Worm (Caenorhabditis elegans) whole organism, young adult: ENCODE measurements around the gene mel-28.

Source experiments
- B0019.2 ChIP-seq: fragments of 200-800 bp; sonication (Bioruptor generic); conservative IDR thresholded peaks from 2 replicates; pipeline ENCODE4 v1.3.6; 2022; ENCODE audit warnings: missing genetic modification reagents, missing genetic modification characterization, missing compliant biosample characterization
- B0261.1 ChIP-seq: sonication (generic microtip); optimal IDR thresholded peaks from 2 replicates; lab custom pipeline; 2016; ENCODE audit warnings: mild to moderate bottlenecking, missing genetic modification characterization, moderate library complexity, missing compliant biosample characterization
- B0336.3 ChIP-seq: fragments of 200-800 bp; sonication (Bioruptor generic); IDR thresholded peaks from 2 replicates; pipeline ENCODE4 v1.3.6; 2022; ENCODE audit warnings: missing genetic modification characterization, missing compliant biosample characterization
- D2030.7 ChIP-seq: fragments of 200-800 bp; sonication (Bioruptor generic); IDR thresholded peaks from 2 replicates; pipeline ENCODE4 v1.3.6; 2022; ENCODE audit warnings: missing genetic modification reagents, missing genetic modification characterization, missing compliant biosample characterization
- F23B12.7 ChIP-seq: sonication (generic microtip); optimal IDR thresholded peaks from 2 replicates; lab custom pipeline; 2017; ENCODE audit warnings: missing genetic modification characterization, mild to moderate bottlenecking, missing compliant biosample characterization, antibody characterized with exemption, moderate library complexity; ENCODE audit not compliant: insufficient read depth
- F33H1.4 ChIP-seq: fragments of 200-800 bp; sonication (Bioruptor generic); IDR thresholded peaks from 2 replicates; pipeline ENCODE4 v1.3.6; 2022; ENCODE audit warnings: missing genetic modification reagents, missing genetic modification characterization, missing compliant biosample characterization
- F37B4.10 ChIP-seq: fragments of 200-800 bp; sonication (Bioruptor generic); IDR thresholded peaks from 2 replicates; pipeline ENCODE4 v1.3.6; 2022; ENCODE audit warnings: missing genetic modification characterization, missing compliant biosample characterization
- K12H6.12 ChIP-seq: fragments of 200-800 bp; sonication (Bioruptor generic); optimal IDR thresholded peaks from 2 replicates; lab custom pipeline; 2018; ENCODE audit warnings: mild to moderate bottlenecking, missing genetic modification characterization, missing compliant biosample characterization
- Y53F4B.3 ChIP-seq: fragments of 200-800 bp; sonication (Bioruptor generic); IDR thresholded peaks from 2 replicates; pipeline ENCODE4 v1.3.6; 2022; ENCODE audit warnings: missing genetic modification reagents, missing genetic modification characterization, missing compliant biosample characterization
- Y56A3A.18 ChIP-seq: fragments of 200-800 bp; sonication (Bioruptor generic); IDR thresholded peaks from 2 replicates; pipeline ENCODE4 v1.3.6; 2022; ENCODE audit warnings: missing genetic modification reagents, missing genetic modification characterization, missing compliant biosample characterization
- Y95B8A.8 ChIP-seq: fragments of 200-800 bp; sonication (Bioruptor generic); IDR thresholded peaks from 2 replicates; pipeline ENCODE4 v1.3.6; 2022; ENCODE audit warnings: missing genetic modification reagents, missing genetic modification characterization, missing compliant biosample characterization
- ZK185.1 ChIP-seq: sonication (generic microtip); optimal IDR thresholded peaks from 2 replicates; lab custom pipeline; 2016; ENCODE audit warnings: mild to moderate bottlenecking, missing genetic modification characterization, missing compliant biosample characterization; ENCODE audit not compliant: poor library complexity, severe bottlenecking
- aptf-3 ChIP-seq: fragments of 200-800 bp; sonication (Bioruptor generic); IDR thresholded peaks from 2 replicates; pipeline ENCODE4 v1.3.6; 2022; ENCODE audit warnings: missing genetic modification characterization, missing compliant biosample characterization
- attf-3 ChIP-seq: fragments of 200-800 bp; sonication (Bioruptor generic); conservative IDR thresholded peaks from 2 replicates; pipeline ENCODE4 v1.3.6; 2022; ENCODE audit warnings: missing genetic modification reagents, missing genetic modification characterization, missing compliant biosample characterization
- attf-5 ChIP-seq: fragments of 200-800 bp; sonication (Bioruptor generic); optimal IDR thresholded peaks from 2 replicates; lab custom pipeline; 2018; ENCODE audit warnings: mild to moderate bottlenecking, missing genetic modification characterization, missing compliant biosample characterization
- attf-6 ChIP-seq: fragments of 200-800 bp; sonication (Bioruptor generic); IDR thresholded peaks from 2 replicates; pipeline ENCODE4 v1.3.6; 2022; ENCODE audit warnings: missing genetic modification reagents, missing genetic modification characterization, missing compliant biosample characterization
- cebp-2 ChIP-seq: fragments of 200-800 bp; sonication (Bioruptor generic); IDR thresholded peaks from 2 replicates; pipeline ENCODE4 v1.3.6; 2022; ENCODE audit warnings: missing genetic modification characterization, missing compliant biosample characterization
- ceh-40 ChIP-seq: fragments of 200-800 bp; sonication (Bioruptor generic); IDR thresholded peaks from 2 replicates; pipeline ENCODE4 v1.3.6; 2022; ENCODE audit warnings: missing genetic modification characterization, missing compliant biosample characterization
- dox-1 ChIP-seq: fragments of 200-800 bp; sonication (Bioruptor generic); IDR thresholded peaks from 2 replicates; pipeline ENCODE4 v1.3.6; 2022; ENCODE audit warnings: missing genetic modification reagents, missing genetic modification characterization, missing compliant biosample characterization
- dpl-1 ChIP-seq: fragments of 150-350 bp; optimal IDR thresholded peaks from 2 replicates; lab custom pipeline; 2014; ENCODE audit warnings: missing biosample characterization, missing genetic modification reagents, missing genetic modification characterization
- efl-1 ChIP-seq: fragments of 150-350 bp; optimal IDR thresholded peaks from 2 replicates; lab custom pipeline; 2014; ENCODE audit warnings: missing biosample characterization, missing genetic modification reagents, missing genetic modification characterization
- egl-18 ChIP-seq: fragments of 200-800 bp; sonication (Bioruptor generic); IDR thresholded peaks from 2 replicates; pipeline ENCODE4 v1.3.6; 2022; ENCODE audit warnings: missing genetic modification reagents, missing genetic modification characterization, missing compliant biosample characterization
- egrh-3 ChIP-seq: fragments of 200-800 bp; sonication (Bioruptor generic); IDR thresholded peaks from 2 replicates; pipeline ENCODE4 v1.3.6; 2022; ENCODE audit warnings: missing genetic modification reagents, missing genetic modification characterization, missing compliant biosample characterization
- fkh-3 ChIP-seq: sonication (generic microtip); optimal IDR thresholded peaks from 2 replicates; lab custom pipeline; 2016; ENCODE audit warnings: mild to moderate bottlenecking, missing genetic modification characterization, missing compliant biosample characterization
- hrde-1 ChIP-seq: sonication (generic microtip); optimal IDR thresholded peaks from 2 replicates; lab custom pipeline; 2016; ENCODE audit warnings: missing genetic modification characterization, mild to moderate bottlenecking, missing compliant biosample characterization, moderate library complexity, missing genotype, missing genetic modification reagents, borderline replicate concordance
- let-607 ChIP-seq, 2 experiments: fragments of 200-800 bp in 1 of 2; sonication (Bioruptor generic) in 1 of 2; sonication (generic microtip) in 1 of 2; optimal IDR thresholded peaks; 2 replicates each; lab custom pipeline; 2016 to 2018; ENCODE audit warnings: mild to moderate bottlenecking in 2 of 2, missing compliant biosample characterization in 2 of 2, missing genetic modification characterization in 2 of 2, moderate library complexity in 2 of 2, missing genotype in 1 of 2
- lin-35 ChIP-seq, 3 experiments: fragments of 150-350 bp in 2 of 3; sonication (generic microtip) in 1 of 3; optimal IDR thresholded peaks; 2 replicates each; lab custom pipeline; 2014 to 2018; ENCODE audit warnings: missing biosample characterization in 3 of 3, missing genetic modification characterization in 3 of 3, missing genetic modification reagents in 3 of 3
- lin-40 ChIP-seq: sonication (generic microtip); optimal IDR thresholded peaks from 2 replicates; lab custom pipeline; 2016; ENCODE audit warnings: missing genetic modification characterization, mild to moderate bottlenecking, missing compliant biosample characterization, missing genotype, missing genetic modification reagents
- lin-54 ChIP-seq: fragments of 200-800 bp; sonication (Bioruptor generic); optimal IDR thresholded peaks from 2 replicates; lab custom pipeline; 2018; ENCODE audit warnings: mild to moderate bottlenecking, missing genetic modification characterization, missing compliant biosample characterization
- lir-1 ChIP-seq: fragments of 200-800 bp; sonication (Bioruptor generic); conservative IDR thresholded peaks from 2 replicates; pipeline ENCODE4 v1.3.6; 2022; ENCODE audit warnings: missing genetic modification reagents, missing genetic modification characterization, missing compliant biosample characterization
- lsl-1 ChIP-seq: fragments of 200-800 bp; sonication (Bioruptor generic); optimal IDR thresholded peaks from 2 replicates; lab custom pipeline; 2018; ENCODE audit warnings: mild to moderate bottlenecking, missing genetic modification characterization, moderate library complexity, missing compliant biosample characterization
- madf-10 ChIP-seq: sonication (generic microtip); optimal IDR thresholded peaks from 2 replicates; lab custom pipeline; 2016; ENCODE audit warnings: mild to moderate bottlenecking, missing genetic modification characterization, missing compliant biosample characterization
- nhr-90 ChIP-seq: sonication (generic microtip); optimal IDR thresholded peaks from 2 replicates; lab custom pipeline; 2016; ENCODE audit warnings: missing genotype, mild to moderate bottlenecking, missing genetic modification characterization, missing compliant biosample characterization
- sdz-38 ChIP-seq: sonication (generic microtip); optimal IDR thresholded peaks from 2 replicates; lab custom pipeline; 2016; ENCODE audit warnings: missing genotype, missing genetic modification characterization, missing compliant biosample characterization
- snpc-1.1 ChIP-seq: sonication (generic microtip); optimal IDR thresholded peaks from 2 replicates; lab custom pipeline; 2017; ENCODE audit warnings: missing genetic modification characterization, mild to moderate bottlenecking, missing compliant biosample characterization, antibody characterized with exemption, moderate library complexity, missing genotype, missing genetic modification reagents; ENCODE audit not compliant: insufficient read depth
- snpc-3.4 ChIP-seq: sonication (generic microtip); optimal IDR thresholded peaks from 2 replicates; lab custom pipeline; 2017; ENCODE audit warnings: missing genetic modification characterization, mild to moderate bottlenecking, missing compliant biosample characterization, antibody characterized with exemption, moderate library complexity, missing genotype, missing genetic modification reagents
- tlf-1 ChIP-seq: fragments of 200-800 bp; sonication (Bioruptor generic); optimal IDR thresholded peaks from 2 replicates; lab custom pipeline; 2018; ENCODE audit warnings: mild to moderate bottlenecking, missing genetic modification characterization, missing compliant biosample characterization
- unc-62 ChIP-seq: fragments of 150-350 bp; optimal IDR thresholded peaks from 2 replicates; lab custom pipeline; 2014; ENCODE audit warnings: missing biosample characterization, missing genetic modification reagents, missing genetic modification characterization
- xnd-1 ChIP-seq: sonication (generic microtip); optimal IDR thresholded peaks from 2 replicates; lab custom pipeline; 2016; ENCODE audit warnings: missing genotype, missing genetic modification reagents, missing genetic modification characterization, missing compliant biosample characterization
- zfh-2 ChIP-seq: fragments of 200-800 bp; sonication (Bioruptor generic); conservative IDR thresholded peaks from 2 replicates; pipeline ENCODE4 v1.3.6; 2022; ENCODE audit warnings: missing genetic modification reagents, missing genetic modification characterization, missing compliant biosample characterization
- zim-3 ChIP-seq: sonication (generic microtip); optimal IDR thresholded peaks from 2 replicates; lab custom pipeline; 2017; ENCODE audit warnings: mild to moderate bottlenecking, missing genetic modification characterization, moderate library complexity, missing compliant biosample characterization
- ztf-28 ChIP-seq: fragments of 200-800 bp; sonication (Bioruptor generic); IDR thresholded peaks from 2 replicates; pipeline ENCODE4 v1.3.6; 2022; ENCODE audit warnings: missing genetic modification reagents, missing genetic modification characterization, missing compliant biosample characterization

Gene mel-28

ce11 chrIII:4756983-4757382 is 28.9 kb upstream of the mel-28 start, which contains the start of gene fbxl-2 (continued):
- peak; percentile 60 for TF ChIP-seq nhr-90 (tag; lab: Kevin White, UChicago)
- TF ChIP-seq ztf-28 (GFP tag; lab: Robert Waterston, UW), result peak; percentile 87; the same call in 1 of the 2 replicates
- peak; percentile 91 to 99 (median 92) for TF ChIP-seq lin-35 (GFP tag; optimal IDR thresholded peaks at IDR 0.05; lab: Kevin White, UChicago)
- TF ChIP-seq zfh-2, result peak; percentile 92
- TF ChIP-seq snpc-3.4, result peak; percentile 88
- TF ChIP-seq sdz-38 (tag; lab: Kevin White, UChicago), result no peak
- TF ChIP-seq attf-6 (GFP tag; lab: Robert Waterston, UW), result peak; percentile 67; the same call in 1 of the 2 replicates
- TF ChIP-seq Y95B8A.8, result peak; percentile 84
- no peak for TF ChIP-seq unc-62
- TF ChIP-seq lin-40 (tag; lab: Kevin White, UChicago), result no peak
- TF ChIP-seq Y53F4B.3 (GFP tag; lab: Robert Waterston, UW), result no peak
- peak; percentile 94 for TF ChIP-seq F33H1.4 (GFP tag; lab: Robert Waterston, UW)
- TF ChIP-seq xnd-1, result peak; percentile 79
- TF ChIP-seq D2030.7 (GFP tag; lab: Robert Waterston, UW), result peak; percentile 89
- no peak for TF ChIP-seq zim-3
- TF ChIP-seq attf-5 (GFP tag; lab: Kevin White, UChicago), result peak; percentile 98
- TF ChIP-seq aptf-3 (GFP tag; lab: Robert Waterston, UW), result 0 out of 2 replicates have a peak, but pooled peaks have one; percentile 49
- peak; percentile 65 for TF ChIP-seq madf-10
- TF ChIP-seq F37B4.10 (GFP tag; lab: Robert Waterston, UW), result 0 out of 2 replicates have a peak, but pooled peaks have one; percentile 82
- TF ChIP-seq lir-1 (GFP tag; lab: Robert Waterston, UW), result peak; percentile 92
- no peak for TF ChIP-seq snpc-1.1 (tag; lab: Kevin White, UChicago)
- no peak for TF ChIP-seq ceh-40
- peak; percentile 96 for TF ChIP-seq efl-1 (GFP tag; lab: Kevin White, UChicago)
- TF ChIP-seq let-607 (tag; optimal IDR thresholded peaks at IDR 0.05; lab: Kevin White, UChicago), result peak; percentile 54 to 83
- peak; percentile 85 for TF ChIP-seq K12H6.12
- TF ChIP-seq fkh-3, result peak; percentile 10
- peak; percentile 88 for TF ChIP-seq Y56A3A.18
- TF ChIP-seq ZK185.1, result peak; percentile 92
- TF ChIP-seq B0336.3, result peak; percentile 95
- TF ChIP-seq cebp-2 (GFP tag; lab: Robert Waterston, UW), result peak; percentile 71; the same call in 1 of the 2 replicates

ce11 chrIII:4762846-4763245 is 23.0 kb upstream of the mel-28 start:
- TF ChIP-seq zfh-2 (peak; percentile 81), Y95B8A.8 (no peak), egrh-3 (GFP tag; lab: Robert Waterston, UW) (peak; percentile 41; the same call in 1 of the 2 replicates)
- TF ChIP-seq, all 124 proteins: peak for 2

ce11 chrIII:4763509-4763908 is 22.4 kb upstream of the mel-28 start, which contains the start of gene B0393.4:
Gene B0393.4 (minus strand): TSS chrIII:4763609.
- no peak for TF ChIP-seq dpl-1 (GFP tag; lab: Kevin White, UChicago)
- TF ChIP-seq B0019.2 (GFP tag; lab: Robert Waterston, UW), result no peak
- no peak for TF ChIP-seq tlf-1
- no peak for TF ChIP-seq Y95B8A.8
- no peak for TF ChIP-seq attf-3 (GFP tag; lab: Robert Waterston, UW)

- TF ChIP-seq B0261.1 (no peak), dox-1 (no peak), unc-62 (no peak), F23B12.7 (tag; lab: Kevin White, UChicago) (no peak), lin-54 (GFP tag; lab: Kevin White, UChicago) (no peak), egl-18 (GFP tag; lab: Robert Waterston, UW) (no peak), lsl-1 (no peak), hrde-1 (no peak), xnd-1 (no peak)
Measured at ce11 chrIII:4765474-4765873, 20.4 kb upstream of the mel-28 start, which contains the start of gene B0393.5. Gene B0393.5 (plus strand): TSS chrIII:4765774.
